Fruit fly (Drosophila melanogaster): ENCODE data around the gene kto.
A peak's percentile ranks its signal among the peaks of the same experiment; 100 is the strongest.

kto gene

dm6 chr3L:19834143-19834794, 2.1 kb upstream of the kto start, which contains the start of the genes trc and CG32221:
TSS of gene trc (minus strand) at chr3L:19834304.
TSS of gene CG32221 (plus strand) at chr3L:19834670.
- TF ChIP-seq spab (GFP tag; optimal IDR thresholded peaks at IDR 0.05): no peak
- no peak for TF ChIP-seq CG10631 (GFP tag; optimal IDR thresholded peaks at IDR 0.05)
- TF ChIP-seq CG31627 (GFP tag; optimal IDR thresholded peaks at IDR 0.05): peak; percentile 34
- TF ChIP-seq topi (GFP tag; optimal IDR thresholded peaks at IDR 0.05): no peak
- TF ChIP-seq Smox (GFP tag; optimal IDR thresholded peaks at IDR 0.05): no peak
- no peak for TF ChIP-seq dac (GFP tag; optimal IDR thresholded peaks at IDR 0.05)
- TF ChIP-seq CG11762 (GFP tag; optimal IDR thresholded peaks at IDR 0.05; ENCODE audit: insufficient read depth): no peak
- no peak for TF ChIP-seq Sox15 (GFP tag; optimal IDR thresholded peaks at IDR 0.05)
- TF ChIP-seq CG7368 (GFP tag; optimal IDR thresholded peaks at IDR 0.05): no peak
- peak in 1 of 2 experiments; percentile 24 for TF ChIP-seq salr (GFP tag; optimal IDR thresholded peaks at IDR 0.05)
- no peak for TF ChIP-seq CG6276 (GFP tag; optimal IDR thresholded peaks at IDR 0.05)
- TF ChIP-seq CG3032 (tag; optimal IDR thresholded peaks at IDR 0.05): peak; percentile 29
- TF ChIP-seq cyc (GFP tag; optimal IDR thresholded peaks at IDR 0.05): no peak
- TF ChIP-seq esn (GFP tag; optimal IDR thresholded peaks at IDR 0.05): peak; percentile 35
- no peak for TF ChIP-seq achi (GFP tag; optimal IDR thresholded peaks at IDR 0.05)
- TF ChIP-seq svp (GFP tag): no peak
- peak; percentile 36 for TF ChIP-seq Sox14 (GFP tag; optimal IDR thresholded peaks at IDR 0.05)
- no peak for TF ChIP-seq Blimp-1 (GFP tag; optimal IDR thresholded peaks at IDR 0.05)
- TF ChIP-seq vri (GFP tag; optimal IDR thresholded peaks at IDR 0.05): no peak
- no peak for TF ChIP-seq Sox102F (GFP tag; optimal IDR thresholded peaks at IDR 0.05)
- no peak for TF ChIP-seq Hr38 (GFP tag; optimal IDR thresholded peaks at IDR 0.05)
- TF ChIP-seq CG4318 (GFP tag; optimal IDR thresholded peaks at IDR 0.05): no peak
- no peak for TF ChIP-seq fd59A (GFP tag; optimal IDR thresholded peaks at IDR 0.05)
- TF ChIP-seq CG6163 (GFP tag; IDR thresholded peaks at IDR 0.05): peak; percentile 43; the same call in 2 of the 3 replicates
- TF ChIP-seq Gug (GFP tag; IDR thresholded peaks at IDR 0.05): no peak

dm6 chr3L:19844507-19844906, 8.1 kb downstream of the kto start:
- TF ChIP-seq fkh (GFP tag; optimal IDR thresholded peaks at IDR 0.05): no peak
- TF ChIP-seq pdm3 (GFP tag; optimal IDR thresholded peaks at IDR 0.05): no peak
- TF ChIP-seq Blimp-1 (GFP tag; optimal IDR thresholded peaks at IDR 0.05): no peak
- no peak for TF ChIP-seq Met (GFP tag; optimal IDR thresholded peaks at IDR 0.05)

dm6 chr3L:19845047-19845906, 8.9 kb downstream of the kto start, which contains the start of gene Papss:
TSS of gene Papss (plus strand) at chr3L:19845293.
- TF ChIP-seq CG31627 (GFP tag; optimal IDR thresholded peaks at IDR 0.05) (peak; percentile 3), CG32006 (GFP tag; optimal IDR thresholded peaks at IDR 0.05) (no peak), lz (GFP tag; optimal IDR thresholded peaks at IDR 0.05) (peak; percentile 49), Eip93F (GFP tag; optimal IDR thresholded peaks at IDR 0.05) (no peak), CG11762 (GFP tag; optimal IDR thresholded peaks at IDR 0.05; ENCODE audit: insufficient read depth) (no peak), CG8632 (GFP tag; optimal IDR thresholded peaks at IDR 0.05) (no peak), eg (GFP tag; IDR thresholded peaks at IDR 0.05) (no peak), Blimp-1 (GFP tag; optimal IDR thresholded peaks at IDR 0.05) (no peak), CG6163 (GFP tag; IDR thresholded peaks at IDR 0.05) (peak; percentile 29; the same call in 1 of the 3 replicates), Eip78C (GFP tag) (no peak), acj6 (GFP tag; optimal IDR thresholded peaks at IDR 0.05) (no peak), CG9139 (GFP tag; optimal IDR thresholded peaks at IDR 0.05) (no peak), Lpt (GFP tag; optimal IDR thresholded peaks at IDR 0.05) (no peak), Smox (GFP tag; optimal IDR thresholded peaks at IDR 0.05) (no peak), esn (GFP tag; optimal IDR thresholded peaks at IDR 0.05) (peak; percentile 66)

All from whole organism, prepupa.